Worm (Caenorhabditis elegans): ENCODE results near the gene Y32G9A.3.

Y32G9A.3 gene

ce11 chrV:1875497-1875988 lies 35.7 kb upstream of the Y32G9A.3 start:
- 0 out of 2 replicates have a peak, but pooled peaks have one; percentile 49 for TF ChIP-seq klf-2 (GFP tag; conservative IDR thresholded peaks at IDR 0.05)
- no peak for TF ChIP-seq cog-1 (tag; optimal IDR thresholded peaks at IDR 0.05)
- no peak for TF ChIP-seq ref-1 (GFP tag; conservative IDR thresholded peaks at IDR 0.05)
- TF ChIP-seq tab-1 (GFP tag; IDR thresholded peaks at IDR 0.05), result no peak
- no peak for TF ChIP-seq ztf-29 (GFP tag; IDR thresholded peaks at IDR 0.05)
- TF ChIP-seq ztf-23 (GFP tag; IDR thresholded peaks at IDR 0.05), result no peak
- no peak for TF ChIP-seq T22C8.4 (GFP tag; IDR thresholded peaks at IDR 0.05)
- TF ChIP-seq med-1 (GFP tag; optimal IDR thresholded peaks at IDR 0.05; ENCODE audit: insufficient read depth), result no peak

ce11 chrV:1878030-1878429 lies 33.2 kb upstream of the Y32G9A.3 start:
- TF ChIP-seq ztf-23 (GFP tag; IDR thresholded peaks at IDR 0.05), result no peak
- TF ChIP-seq flt-1 (GFP tag; IDR thresholded peaks at IDR 0.05), result no peak
- TF ChIP-seq ztf-29 (GFP tag; IDR thresholded peaks at IDR 0.05), result no peak
- no peak for TF ChIP-seq tab-1 (GFP tag; IDR thresholded peaks at IDR 0.05)
- TF ChIP-seq med-1 (GFP tag; optimal IDR thresholded peaks at IDR 0.05; ENCODE audit: insufficient read depth), result no peak
- no peak for TF ChIP-seq T22C8.4 (GFP tag; IDR thresholded peaks at IDR 0.05)
- no peak for TF ChIP-seq cog-1 (tag; optimal IDR thresholded peaks at IDR 0.05)
- TF ChIP-seq ref-1 (GFP tag; conservative IDR thresholded peaks at IDR 0.05), result no peak
- no peak for TF ChIP-seq klf-2 (GFP tag; conservative IDR thresholded peaks at IDR 0.05)

- no peak for TF ChIP-seq T22C8.4 (GFP tag; IDR thresholded peaks at IDR 0.05)
- TF ChIP-seq tab-1 (GFP tag; IDR thresholded peaks at IDR 0.05), result no peak
- no peak for TF ChIP-seq med-1 (GFP tag; optimal IDR thresholded peaks at IDR 0.05; ENCODE audit: insufficient read depth)
- TF ChIP-seq flt-1 (GFP tag; IDR thresholded peaks at IDR 0.05), result no peak
- TF ChIP-seq ztf-29 (GFP tag; IDR thresholded peaks at IDR 0.05), result no peak
Observed at ce11 chrV:1883131-1883530, 28.1 kb upstream of the Y32G9A.3 start.

- TF ChIP-seq cog-1 (tag; optimal IDR thresholded peaks at IDR 0.05) (no peak), tab-1 (GFP tag; IDR thresholded peaks at IDR 0.05) (no peak), T22C8.4 (GFP tag; IDR thresholded peaks at IDR 0.05) (no peak), ztf-23 (GFP tag; IDR thresholded peaks at IDR 0.05) (no peak), flt-1 (GFP tag; IDR thresholded peaks at IDR 0.05) (no peak), med-1 (GFP tag; optimal IDR thresholded peaks at IDR 0.05; ENCODE audit: insufficient read depth) (no peak), ztf-29 (GFP tag; IDR thresholded peaks at IDR 0.05) (no peak), ref-1 (GFP tag; conservative IDR thresholded peaks at IDR 0.05) (no peak), klf-2 (GFP tag; conservative IDR thresholded peaks at IDR 0.05) (no peak)
Observed at ce11 chrV:1886997-1887396, 24.2 kb upstream of the Y32G9A.3 start.

DNA sequence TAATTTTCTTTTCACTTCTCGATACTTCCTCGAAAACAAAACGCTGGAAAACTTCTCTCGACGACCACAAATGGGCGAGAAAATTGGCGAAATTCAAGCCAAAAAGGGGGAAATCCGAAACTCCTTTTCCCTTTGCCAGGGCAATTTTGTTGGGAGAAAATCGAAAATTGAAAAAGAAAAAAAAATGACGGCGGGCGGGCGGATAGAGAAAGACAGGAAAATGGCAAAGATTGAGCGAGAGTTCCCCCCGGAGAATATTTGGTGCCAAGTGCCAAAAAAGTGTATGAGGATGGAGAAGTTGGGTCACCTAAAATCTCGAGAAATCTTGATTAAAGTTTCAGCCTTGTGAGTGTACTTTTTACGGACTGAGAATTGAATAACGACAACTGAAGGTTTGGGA lies 22.9 kb upstream of the Y32G9A.3 start:
- no peak for TF ChIP-seq ref-1 (GFP tag; conservative IDR thresholded peaks at IDR 0.05)
- TF ChIP-seq ztf-29 (GFP tag; IDR thresholded peaks at IDR 0.05), result no peak
- no peak for TF ChIP-seq T22C8.4 (GFP tag; IDR thresholded peaks at IDR 0.05)
- no peak for TF ChIP-seq cog-1 (tag; optimal IDR thresholded peaks at IDR 0.05)

- TF ChIP-seq ref-1 (GFP tag; conservative IDR thresholded peaks at IDR 0.05), result no peak
- TF ChIP-seq ztf-29 (GFP tag; IDR thresholded peaks at IDR 0.05), result no peak
- no peak for TF ChIP-seq klf-2 (GFP tag; conservative IDR thresholded peaks at IDR 0.05)
- TF ChIP-seq flt-1 (GFP tag; IDR thresholded peaks at IDR 0.05), result no peak
- TF ChIP-seq med-1 (GFP tag; optimal IDR thresholded peaks at IDR 0.05; ENCODE audit: insufficient read depth), result no peak
- TF ChIP-seq tab-1 (GFP tag; IDR thresholded peaks at IDR 0.05), result no peak
Observed at ce11 chrV:1889996-1890395, 21.2 kb upstream of the Y32G9A.3 start.

- TF ChIP-seq ztf-23 (GFP tag; IDR thresholded peaks at IDR 0.05) (no peak), cog-1 (tag; optimal IDR thresholded peaks at IDR 0.05) (peak; percentile 13), klf-2 (GFP tag; conservative IDR thresholded peaks at IDR 0.05) (no peak), flt-1 (GFP tag; IDR thresholded peaks at IDR 0.05) (no peak), med-1 (GFP tag; optimal IDR thresholded peaks at IDR 0.05; ENCODE audit: insufficient read depth) (no peak)
Observed at ce11 chrV:1892567-1893277, 18.5 kb upstream of the Y32G9A.3 start, which contains the start of gene zig-11. Gene zig-11 (minus strand): TSS chrV:1892939.

DNA sequence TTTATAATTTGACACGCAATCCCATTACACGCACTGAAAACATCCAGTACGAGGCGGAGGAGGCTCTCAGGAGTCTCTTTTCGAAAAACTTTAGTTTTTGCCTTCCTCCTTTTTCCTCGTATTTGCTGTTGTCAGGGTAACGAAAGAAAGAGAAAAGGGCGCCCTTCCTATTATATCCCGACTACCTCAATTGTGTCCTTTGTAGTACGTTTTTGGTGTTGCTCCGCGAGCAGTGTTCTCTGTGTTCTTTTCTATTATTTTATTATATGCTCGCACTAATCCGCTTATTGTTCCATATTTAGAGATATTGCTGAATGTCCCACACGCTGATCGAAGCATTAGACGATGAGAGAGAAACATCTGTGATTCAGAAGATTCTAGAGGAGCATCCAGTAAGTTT lies 15.7 kb upstream of the Y32G9A.3 start, which contains the start of gene nphp-2:
Gene nphp-2 (plus strand): TSS at position 301 of the 400 bp plus-strand sequence.
- no peak for TF ChIP-seq T22C8.4 (GFP tag; IDR thresholded peaks at IDR 0.05)

DNA sequence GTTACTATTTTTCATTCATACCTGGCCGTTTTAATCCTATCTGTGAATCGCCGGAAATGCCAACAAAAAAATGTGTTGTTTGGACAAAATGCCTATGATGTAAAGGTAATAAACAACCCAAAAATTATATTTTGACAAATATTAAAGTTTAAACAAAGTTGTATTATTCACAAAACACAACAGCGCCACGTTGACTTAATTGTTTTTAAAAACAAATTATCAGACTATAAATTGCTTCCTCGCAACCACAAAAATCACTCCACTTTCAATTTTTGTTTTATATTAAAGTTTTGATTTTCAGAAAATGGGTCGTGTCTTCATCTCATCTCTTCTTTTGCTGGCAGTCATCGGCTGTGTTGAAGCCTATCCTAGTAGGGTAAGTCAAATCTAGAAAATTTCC lies 3.9 kb upstream of the Y32G9A.3 start, which contains the start of gene Y32G9A.5:
Gene Y32G9A.5 (plus strand): TSS at position 301 of the 400 bp plus-strand sequence.
- TF ChIP-seq klf-2 (GFP tag; conservative IDR thresholded peaks at IDR 0.05), result no peak
- TF ChIP-seq med-1 (GFP tag; optimal IDR thresholded peaks at IDR 0.05; ENCODE audit: insufficient read depth), result no peak
- no peak for TF ChIP-seq tab-1 (GFP tag; IDR thresholded peaks at IDR 0.05)
- TF ChIP-seq flt-1 (GFP tag; IDR thresholded peaks at IDR 0.05), result no peak
- TF ChIP-seq T22C8.4 (GFP tag; IDR thresholded peaks at IDR 0.05), result no peak
- TF ChIP-seq ztf-23 (GFP tag; IDR thresholded peaks at IDR 0.05), result no peak
- no peak for TF ChIP-seq ref-1 (GFP tag; conservative IDR thresholded peaks at IDR 0.05)
- TF ChIP-seq ztf-29 (GFP tag; IDR thresholded peaks at IDR 0.05), result no peak
- TF ChIP-seq cog-1 (tag; optimal IDR thresholded peaks at IDR 0.05), result no peak

DNA sequence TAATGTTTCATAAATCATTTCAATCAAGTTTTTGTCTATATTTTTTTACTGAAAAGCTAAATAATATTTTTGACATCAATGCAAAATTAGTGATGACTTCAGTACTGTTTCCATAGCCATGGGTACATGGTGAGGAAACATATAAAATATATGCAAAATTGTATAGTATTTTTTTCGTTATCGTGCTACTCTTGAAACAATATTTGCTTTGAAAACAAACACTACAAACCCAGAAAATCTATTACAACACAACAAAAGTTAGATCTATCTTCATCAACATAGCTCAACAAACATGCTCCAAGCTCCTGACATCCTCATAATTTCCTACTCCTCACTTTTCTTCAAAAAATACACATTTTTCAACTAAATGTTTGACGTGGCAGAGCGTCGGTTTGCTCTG lies 2.7 kb upstream of the Y32G9A.3 start, which contains the start of gene srp-3:
Gene srp-3 (plus strand): TSS at position 301 of the 400 bp plus-strand sequence.
- no peak for TF ChIP-seq flt-1 (GFP tag; IDR thresholded peaks at IDR 0.05)
- no peak for TF ChIP-seq ref-1 (GFP tag; conservative IDR thresholded peaks at IDR 0.05)
- no peak for TF ChIP-seq ztf-23 (GFP tag; IDR thresholded peaks at IDR 0.05)
- no peak for TF ChIP-seq cog-1 (tag; optimal IDR thresholded peaks at IDR 0.05)
- no peak for TF ChIP-seq klf-2 (GFP tag; conservative IDR thresholded peaks at IDR 0.05)
- no peak for TF ChIP-seq med-1 (GFP tag; optimal IDR thresholded peaks at IDR 0.05; ENCODE audit: insufficient read depth)
- TF ChIP-seq ztf-29 (GFP tag; IDR thresholded peaks at IDR 0.05), result no peak

Measured in whole organism, midembryonic.